Fruit fly (Drosophila melanogaster) S2 (cell line): Measurements from ENCODE around the gene myo.

Experiments
- CG8478 ChIP-seq: fragments of >200 bp; optimal IDR thresholded peaks from 2 replicates; lab custom pipeline; 2018
- CTCF ChIP-seq, 2 experiments: fragments of >200 bp; optimal IDR thresholded peaks; 2 replicates each; lab custom pipeline; 2018

Gene myo

dm6 chr4:694917-695720 lies 736 bp downstream of the myo start:
- no peak for TF ChIP-seq CG8478
- no peak for TF ChIP-seq CTCF (optimal IDR thresholded peaks at IDR 0.05; lab: Kevin White, UChicago)

dm6 chr4:670905-671419 lies 24.9 kb downstream of the myo start, which contains the start of gene CG11360:
Gene CG11360, plus strand, starts transcription at chr4:671142.
- no peak for TF ChIP-seq CTCF (optimal IDR thresholded peaks at IDR 0.05; lab: Kevin White, UChicago)
- TF ChIP-seq CG8478 = no peak

DNA sequence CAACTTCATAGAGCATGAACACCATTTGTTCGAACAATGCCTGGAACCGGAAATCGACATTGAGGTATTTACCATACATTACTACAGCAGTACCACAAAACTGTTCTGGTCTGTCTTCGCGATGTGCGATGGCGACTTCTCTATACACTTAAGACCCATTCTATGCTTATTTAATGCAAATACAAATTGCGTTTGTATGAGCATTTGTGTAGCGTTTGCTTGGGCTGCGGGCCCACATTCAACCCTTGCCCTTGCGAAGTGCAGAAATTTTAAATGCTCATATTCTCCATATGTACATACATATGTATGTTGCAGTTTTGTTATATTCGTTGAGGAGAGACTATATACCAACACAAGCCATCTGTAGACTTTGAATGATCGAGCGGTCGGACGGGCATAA lies 31.6 kb downstream of the myo start:
- TF ChIP-seq CG8478 = no peak

DNA sequence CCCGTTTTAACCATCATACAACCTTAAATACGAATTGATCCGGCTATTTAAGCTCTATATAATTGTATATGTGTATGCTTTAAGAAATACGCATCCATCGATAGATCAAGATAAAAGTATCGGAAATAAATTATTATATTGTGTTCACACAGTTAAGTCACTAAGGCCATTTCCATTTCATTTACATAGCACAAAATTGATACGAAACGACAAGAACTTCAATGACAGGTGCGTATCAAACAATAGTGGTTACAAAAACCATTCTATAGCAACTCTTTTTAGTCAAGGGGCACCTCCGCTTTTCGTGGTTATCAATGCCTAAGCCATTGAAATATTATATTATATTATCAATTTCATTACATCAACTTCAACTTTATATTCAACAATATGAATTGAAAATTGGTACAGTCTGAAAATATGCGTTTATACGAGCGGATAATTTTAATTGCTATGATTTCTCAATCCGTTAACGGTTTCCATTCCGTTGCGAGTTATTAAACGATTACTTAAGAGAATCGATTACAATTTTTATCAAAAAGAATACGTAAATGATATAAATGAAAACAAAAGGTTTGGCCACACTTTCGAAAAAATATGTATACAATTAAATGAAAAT lies 32.7 kb downstream of the myo start, which contains the start of the genes CG46466 and Slip1:
TSS of gene CG46466 (minus strand) at position 70 of the 616 bp plus-strand sequence.
TSS of gene Slip1 (plus strand) at position 567 of the 616 bp plus-strand sequence.
- no peak for TF ChIP-seq CG8478
- TF ChIP-seq CTCF (optimal IDR thresholded peaks at IDR 0.05; lab: Kevin White, UChicago) = no peak

- TF ChIP-seq CTCF (optimal IDR thresholded peaks at IDR 0.05; lab: Kevin White, UChicago) (no peak), CG8478 (no peak)
These were observed 33.8 kb downstream of the myo start for dm6 chr4:662101-662500.

DNA sequence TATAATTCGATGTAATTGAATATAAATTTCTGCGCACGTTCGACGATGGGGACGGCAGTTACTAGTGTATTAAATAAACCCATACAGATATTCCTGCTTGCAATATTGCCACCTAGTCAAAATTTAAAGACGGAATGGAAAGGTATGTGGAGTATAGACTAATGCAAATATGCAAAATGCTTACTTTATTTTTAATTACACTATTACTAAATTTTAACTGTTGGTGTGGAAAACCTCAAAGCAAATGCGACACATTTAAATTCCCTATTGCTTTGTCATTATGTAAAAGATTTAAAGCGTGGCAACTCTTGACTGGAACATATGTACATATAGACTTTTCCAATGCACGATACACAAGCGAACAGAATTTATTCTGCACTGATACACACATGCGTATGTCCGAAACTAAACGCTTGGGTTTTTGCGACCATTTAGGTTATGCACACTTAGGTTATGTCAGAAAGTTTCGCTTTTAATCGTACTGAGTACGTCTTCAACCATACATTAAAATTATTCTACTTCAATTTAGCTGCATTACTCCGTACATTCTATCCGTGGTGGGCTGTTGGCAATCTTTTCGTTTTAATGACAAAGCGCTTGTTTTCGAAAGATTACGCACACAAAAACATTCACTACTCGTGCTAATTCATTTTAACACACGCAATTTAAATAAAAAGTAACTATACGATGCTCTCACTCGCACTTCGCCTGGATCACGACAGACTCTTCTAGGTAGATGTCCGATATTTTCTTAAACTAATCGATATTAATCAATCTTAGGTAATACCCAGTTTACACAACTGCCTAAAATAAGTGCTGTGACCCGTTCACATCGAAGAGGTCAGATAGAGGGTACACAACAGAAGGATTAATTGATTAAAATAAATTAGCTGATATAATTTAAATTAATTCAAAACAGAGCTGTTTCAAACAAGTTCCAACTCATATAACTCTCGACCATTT lies 35.7 kb downstream of the myo start, which contains the start of gene gw:
TSS of gene gw (minus strand) at position 725 of the 963 bp plus-strand sequence.
- TF ChIP-seq CG8478 (no peak), CTCF (optimal IDR thresholded peaks at IDR 0.05; lab: Kevin White, UChicago) (no peak)

DNA sequence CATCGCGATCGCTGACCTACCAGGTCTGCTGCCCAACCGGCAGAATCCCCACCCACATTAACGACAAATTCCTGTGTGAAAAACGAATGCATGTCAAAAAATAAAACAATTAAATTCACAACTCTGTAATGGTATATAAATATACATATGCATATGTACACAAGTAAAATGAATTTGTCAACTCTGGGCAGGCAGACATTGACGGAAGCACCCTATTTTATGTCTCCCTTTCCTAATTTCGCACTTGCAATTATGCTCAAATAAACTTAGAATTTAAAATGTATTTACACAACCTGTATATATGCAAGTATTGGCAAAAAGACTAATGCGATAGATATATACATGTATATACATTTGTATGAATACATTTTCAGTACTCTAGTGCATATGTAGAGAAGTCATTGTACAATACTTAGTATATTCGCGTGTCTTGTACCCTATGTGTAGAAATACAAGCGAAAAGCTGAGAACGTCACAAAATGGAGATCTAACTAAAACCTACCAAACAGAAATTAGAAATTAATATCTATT lies 36.7 kb downstream of the myo start:
- TF ChIP-seq CTCF (optimal IDR thresholded peaks at IDR 0.05; lab: Kevin White, UChicago) = no peak
- no peak for TF ChIP-seq CG8478

DNA sequence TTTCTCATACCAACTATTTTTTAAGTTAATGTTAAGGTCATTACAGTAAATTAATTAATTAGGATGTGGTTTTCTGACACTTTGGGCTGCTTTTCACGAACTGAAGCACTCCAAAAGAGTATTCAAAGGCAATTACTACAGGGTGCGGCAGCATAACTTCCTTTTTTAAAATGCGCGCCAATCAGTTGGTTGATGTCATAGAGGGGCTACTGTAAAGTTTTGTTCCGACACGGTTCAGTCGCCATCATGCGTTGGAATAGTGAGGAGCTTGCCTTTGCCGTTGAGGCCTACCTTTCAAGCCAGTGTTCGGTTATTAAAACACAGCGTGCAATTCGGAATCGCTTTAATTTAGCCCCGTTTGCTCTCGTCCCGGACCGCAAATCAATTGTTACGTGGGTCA lies 48.5 kb downstream of the myo start:
- no peak for TF ChIP-seq CTCF (optimal IDR thresholded peaks at IDR 0.05; lab: Kevin White, UChicago)
- TF ChIP-seq CG8478 = no peak

DNA sequence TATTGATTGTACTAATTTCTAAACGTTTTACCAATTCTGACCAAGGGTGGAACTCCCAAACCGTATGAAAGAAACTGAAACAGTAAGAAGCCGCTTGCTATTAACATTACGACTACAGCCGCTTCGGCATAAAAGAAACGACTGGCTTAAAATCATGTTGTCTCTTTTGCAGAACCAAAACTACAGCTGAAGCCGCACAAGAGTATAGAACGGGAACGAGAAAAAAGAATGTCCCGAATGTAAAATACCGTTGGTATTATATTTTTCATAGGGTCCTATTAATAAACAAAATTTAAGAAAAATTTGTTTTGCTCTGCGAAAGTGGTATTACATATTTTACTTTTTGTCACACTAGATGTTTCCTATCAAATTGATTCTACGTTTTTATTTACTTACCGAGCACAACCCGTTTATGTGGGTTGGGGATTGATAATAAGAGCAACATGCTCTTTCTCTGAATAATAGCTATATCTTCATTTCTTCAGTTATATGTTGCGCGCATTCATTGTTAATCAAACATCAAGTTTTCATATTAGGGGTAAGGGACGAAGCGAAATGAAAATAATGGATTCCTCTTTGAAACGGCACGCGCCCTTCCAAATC lies 49.3 kb downstream of the myo start, which contains the start of gene Ekar:
TSS of gene Ekar (minus strand) at position 143 of the 603 bp plus-strand sequence.
- TF ChIP-seq CG8478 = no peak
- no peak for TF ChIP-seq CTCF (optimal IDR thresholded peaks at IDR 0.05; lab: Kevin White, UChicago)
